Worm (Caenorhabditis elegans) whole organism, early embryonic: Measurements from ENCODE around the gene ZK688.9.

Experiments
- aly-1 ChIP-seq: sonication (generic microtip); optimal IDR thresholded peaks from 2 replicates; lab custom pipeline; 2016; ENCODE audit warnings: missing genetic modification characterization, missing compliant biosample characterization
- ama-1 ChIP-seq: fragments of 150-350 bp; optimal IDR thresholded peaks from 2 replicates; lab custom pipeline; 2014
- ceh-13 ChIP-seq: fragments of 200-800 bp; sonication (Bioruptor generic); optimal IDR thresholded peaks from 2 replicates; lab custom pipeline; 2018; ENCODE audit warnings: mild to moderate bottlenecking, missing genetic modification characterization, missing compliant biosample characterization
- flt-1 ChIP-seq: fragments of 200-800 bp; sonication (Bioruptor generic); IDR thresholded peaks from 2 replicates; pipeline ENCODE4 v1.3.6; 2022; ENCODE audit warnings: missing genetic modification characterization, missing compliant biosample characterization
- hmg-4 ChIP-seq: fragments of 200-800 bp; sonication (Bioruptor generic); optimal IDR thresholded peaks from 2 replicates; lab custom pipeline; 2018; ENCODE audit warnings: mild to moderate bottlenecking, missing genetic modification characterization, missing compliant biosample characterization

DNA sequence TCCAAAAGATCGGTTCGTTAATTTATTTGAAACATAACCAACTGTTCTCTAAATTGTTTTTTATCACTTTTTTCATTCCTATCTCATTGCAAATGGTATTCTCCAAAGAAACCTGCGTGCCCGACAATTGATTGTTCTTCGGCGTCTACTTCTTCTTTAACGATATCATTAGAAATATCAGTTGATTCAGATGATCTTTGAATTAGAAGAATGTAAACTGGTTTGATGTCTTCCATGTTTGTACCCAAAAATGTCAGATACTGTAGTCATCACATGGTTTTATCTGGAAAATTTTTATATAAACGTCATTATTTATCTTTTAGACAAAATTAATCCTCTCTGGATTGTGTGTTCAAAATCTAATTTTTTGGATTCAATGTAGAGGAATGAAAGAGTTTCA lies 14.9 kb upstream of the ZK688.9 start:
- no peak for TF ChIP-seq aly-1
- no peak for TF ChIP-seq ceh-13 (GFP tag; lab: Kevin White, UChicago)
- no peak for TF ChIP-seq hmg-4 (GFP tag; lab: Kevin White, UChicago)
- no peak for TF ChIP-seq flt-1 (GFP tag; lab: Robert Waterston, UW)
- TF ChIP-seq ama-1 (lab: Kevin White, UChicago), result no peak
